Worm (Caenorhabditis elegans) whole organism, midembryonic: ENCODE results near the gene F36G9.7.

Source experiments
- cog-1 ChIP-seq: sonication (generic microtip); optimal IDR thresholded peaks from 2 replicates; lab custom pipeline; 2016; ENCODE audit warnings: missing genetic modification characterization, missing compliant biosample characterization
- klf-2 ChIP-seq: fragments of 200-800 bp; sonication (Bioruptor generic); conservative IDR thresholded peaks from 2 replicates; pipeline ENCODE4 v1.3.6; 2022; ENCODE audit warnings: missing genetic modification reagents, missing genetic modification characterization, missing compliant biosample characterization
- med-1 ChIP-seq: sonication (generic microtip); optimal IDR thresholded peaks from 2 replicates; lab custom pipeline; 2017; ENCODE audit warnings: missing genetic modification characterization, mild to moderate bottlenecking, missing compliant biosample characterization, antibody characterized with exemption, missing genetic modification reagents; ENCODE audit not compliant: insufficient read depth

ce11 chrV:16017671-16018070, 48.1 kb upstream of the F36G9.7 start, which contains the start of gene srx-43:
- TF ChIP-seq klf-2 (no peak), med-1 (GFP tag; lab: Kevin White, UChicago) (no peak), cog-1 (tag; lab: Kevin White, UChicago) (no peak)
